Fruit fly (Drosophila melanogaster): ENCODE results near the gene CG4730.

DNA sequence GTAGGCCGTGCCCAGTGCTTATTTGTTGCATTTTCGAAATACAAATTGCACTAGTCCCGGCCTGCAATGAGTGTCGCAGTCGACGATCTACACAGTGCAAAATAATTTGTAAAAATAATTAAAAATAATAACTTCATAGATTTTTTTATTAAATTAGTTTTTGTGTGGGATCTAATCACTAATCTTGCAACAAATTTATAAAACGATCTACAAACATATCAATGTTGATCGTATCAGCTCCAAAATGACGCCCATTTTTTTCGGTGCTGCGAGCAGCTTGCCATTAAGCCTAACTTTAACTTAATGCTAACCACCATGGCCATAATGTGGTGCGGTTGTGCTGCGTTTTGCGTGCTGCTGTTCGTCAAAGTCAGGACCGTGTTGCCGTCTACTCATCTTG, 27.1 kb downstream of the CG4730 start:
- peak; percentile 65 for TF ChIP-seq Hr4 (GFP tag; optimal IDR thresholded peaks at IDR 0.05)
- peak; percentile 55 for TF ChIP-seq OdsH (GFP tag; optimal IDR thresholded peaks at IDR 0.05)
- TF ChIP-seq CG10631 (GFP tag; optimal IDR thresholded peaks at IDR 0.05), result peak; percentile 39
- peak; percentile 13; the same call in 1 of the 2 replicates for TF ChIP-seq Gug (GFP tag; IDR thresholded peaks at IDR 0.05)
- peak; percentile 22 for TF ChIP-seq CG9139 (GFP tag; optimal IDR thresholded peaks at IDR 0.05)
- no peak for TF ChIP-seq fd59A (GFP tag; optimal IDR thresholded peaks at IDR 0.05)
- TF ChIP-seq CG6854 (GFP tag; optimal IDR thresholded peaks at IDR 0.05), result no peak
- peak; percentile 43 for TF ChIP-seq pdm3 (GFP tag; optimal IDR thresholded peaks at IDR 0.05)
- no peak for TF ChIP-seq salr (GFP tag; optimal IDR thresholded peaks at IDR 0.05)
- TF ChIP-seq fkh (GFP tag; optimal IDR thresholded peaks at IDR 0.05), result no peak
